Worm (Caenorhabditis elegans) whole organism, mixed stage, embryonic: ENCODE results near the gene R08A2.7.
"Not testable (repeated sequence)": the region's sequence is repeated elsewhere in the genome, so short reads cannot be mapped to it uniquely, and the experiment has no call there.

Experiments used
- M03D4.4 ChIP-seq: sonication (generic microtip); optimal IDR thresholded peaks from 2 replicates; lab custom pipeline; 2017; ENCODE audit warnings: mild to moderate bottlenecking, missing genetic modification characterization, missing compliant biosample characterization
- bed-3 ChIP-seq: fragments of 200-800 bp; sonication (Bioruptor generic); optimal IDR thresholded peaks from 3 replicates; lab custom pipeline; 2018; ENCODE audit warnings: mild to moderate bottlenecking, missing genetic modification characterization, moderate library complexity, missing compliant biosample characterization
- blmp-1 ChIP-seq: fragments of 150-350 bp; optimal IDR thresholded peaks from 2 replicates; lab custom pipeline; 2014; ENCODE audit warnings: missing biosample characterization, missing genetic modification characterization
- ceh-39 ChIP-seq: fragments of 150-350 bp; optimal IDR thresholded peaks from 2 replicates; lab custom pipeline; 2014; ENCODE audit warnings: missing biosample characterization, missing genetic modification characterization
- ceh-43 ChIP-seq: fragments of 200-800 bp; sonication (Bioruptor generic); optimal IDR thresholded peaks from 2 replicates; lab custom pipeline; 2018; ENCODE audit warnings: mild to moderate bottlenecking, missing genetic modification characterization, moderate library complexity, missing compliant biosample characterization
- ceh-83 ChIP-seq: fragments of 200-800 bp; sonication (Bioruptor generic); optimal IDR thresholded peaks from 2 replicates; lab custom pipeline; 2018; ENCODE audit warnings: mild to moderate bottlenecking, missing genetic modification characterization, missing compliant biosample characterization
- ces-1 ChIP-seq: fragments of 150-350 bp; optimal IDR thresholded peaks from 2 replicates; lab custom pipeline; 2014; ENCODE audit warnings: missing biosample characterization, missing genetic modification reagents, missing genetic modification characterization
- cnd-1 ChIP-seq: fragments of 200-800 bp; sonication (Bioruptor generic); optimal IDR thresholded peaks from 2 replicates; lab custom pipeline; 2018; ENCODE audit warnings: mild to moderate bottlenecking, missing genetic modification characterization, missing compliant biosample characterization
- drap-1 ChIP-seq: fragments of 200-800 bp; sonication (Bioruptor generic); optimal IDR thresholded peaks from 3 replicates; lab custom pipeline; 2018; ENCODE audit warnings: mild to moderate bottlenecking, missing genetic modification characterization, missing compliant biosample characterization
- elt-1 ChIP-seq: sonication (generic microtip); optimal IDR thresholded peaks from 2 replicates; lab custom pipeline; 2017; ENCODE audit warnings: missing genetic modification characterization, mild to moderate bottlenecking, missing compliant biosample characterization, antibody characterized with exemption, moderate library complexity, borderline replicate concordance; ENCODE audit not compliant: insufficient read depth
- elt-3 ChIP-seq: fragments of 150-350 bp; optimal IDR thresholded peaks from 2 replicates; lab custom pipeline; 2014; ENCODE audit warnings: missing biosample characterization, missing genetic modification characterization
- flh-1 ChIP-seq: fragments of 200-800 bp; sonication (Bioruptor generic); optimal IDR thresholded peaks from 2 replicates; lab custom pipeline; 2018; ENCODE audit warnings: mild to moderate bottlenecking, missing genetic modification characterization, moderate library complexity, missing compliant biosample characterization
- ham-2 ChIP-seq: fragments of 200-800 bp; sonication (Bioruptor generic); optimal IDR thresholded peaks from 2 replicates; lab custom pipeline; 2018; ENCODE audit warnings: mild to moderate bottlenecking, missing genetic modification characterization, missing compliant biosample characterization
- hlh-1 ChIP-seq: fragments of 150-350 bp; optimal IDR thresholded peaks from 2 replicates; lab custom pipeline; 2014; ENCODE audit warnings: missing biosample characterization, missing genetic modification reagents, missing genetic modification characterization
- lin-13 ChIP-seq: fragments of 150-350 bp; optimal IDR thresholded peaks from 2 replicates; lab custom pipeline; 2014; ENCODE audit warnings: missing biosample characterization, missing genetic modification characterization
- lsy-2 ChIP-seq: fragments of 150-350 bp; optimal IDR thresholded peaks from 2 replicates; lab custom pipeline; 2014; ENCODE audit warnings: missing biosample characterization, missing genetic modification characterization
- mab-5 ChIP-seq: fragments of 150-350 bp; optimal IDR thresholded peaks from 2 replicates; lab custom pipeline; 2014; ENCODE audit warnings: missing biosample characterization, missing genetic modification characterization
- mls-2 ChIP-seq: sonication (generic microtip); optimal IDR thresholded peaks from 2 replicates; lab custom pipeline; 2016; ENCODE audit warnings: mild to moderate bottlenecking, missing genetic modification characterization, moderate library complexity, missing compliant biosample characterization
- nhr-12 ChIP-seq: fragments of 150-350 bp; optimal IDR thresholded peaks from 2 replicates; lab custom pipeline; 2014; ENCODE audit warnings: missing biosample characterization, missing genetic modification characterization
- nhr-2 ChIP-seq: fragments of 150-350 bp; optimal IDR thresholded peaks from 2 replicates; lab custom pipeline; 2014; ENCODE audit warnings: missing biosample characterization, missing genetic modification characterization
- nhr-28 ChIP-seq: fragments of 150-350 bp; optimal IDR thresholded peaks from 2 replicates; lab custom pipeline; 2014; ENCODE audit warnings: missing biosample characterization, missing genetic modification characterization
- sem-2 ChIP-seq: fragments of 200-800 bp; sonication (Bioruptor generic); optimal IDR thresholded peaks from 2 replicates; lab custom pipeline; 2018; ENCODE audit warnings: mild to moderate bottlenecking, missing genetic modification characterization, missing compliant biosample characterization
- snpc-4 ChIP-seq: fragments of 150-350 bp; optimal IDR thresholded peaks from 2 replicates; lab custom pipeline; 2014; ENCODE audit warnings: missing biosample characterization, missing genetic modification characterization
- sptf-1 ChIP-seq: sonication (generic microtip); optimal IDR thresholded peaks from 2 replicates; lab custom pipeline; 2017; ENCODE audit warnings: mild to moderate bottlenecking, missing genetic modification characterization, moderate library complexity, missing compliant biosample characterization
- tbx-8 ChIP-seq: fragments of 200-800 bp; sonication (Bioruptor generic); optimal IDR thresholded peaks from 2 replicates; lab custom pipeline; 2018; ENCODE audit warnings: mild to moderate bottlenecking, missing genetic modification characterization, moderate library complexity, missing compliant biosample characterization
- unc-120 ChIP-seq: sonication (generic microtip); optimal IDR thresholded peaks from 2 replicates; lab custom pipeline; 2017; ENCODE audit warnings: missing genetic modification characterization, missing compliant biosample characterization; ENCODE audit not compliant: poor library complexity, severe bottlenecking
- unc-39 ChIP-seq: fragments of 150-350 bp; optimal IDR thresholded peaks from 2 replicates; lab custom pipeline; 2014; ENCODE audit warnings: missing biosample characterization, missing genetic modification characterization
- unc-62 ChIP-seq: fragments of 150-350 bp; optimal IDR thresholded peaks from 2 replicates; lab custom pipeline; 2014; ENCODE audit warnings: missing biosample characterization, missing genetic modification reagents, missing genetic modification characterization
- zip-8 ChIP-seq: fragments of 150-350 bp; optimal IDR thresholded peaks from 2 replicates; lab custom pipeline; 2014; ENCODE audit warnings: missing biosample characterization, missing genetic modification characterization
- ztf-11 ChIP-seq: fragments of 150-350 bp; optimal IDR thresholded peaks from 2 replicates; lab custom pipeline; 2014; ENCODE audit warnings: missing biosample characterization, missing genetic modification characterization

R08A2.7 gene

ce11 chrV:14750357-14750756 lies 27.2 kb downstream of the R08A2.7 start, which contains the start of gene nspa-10:
Gene nspa-10 (minus strand): TSS chrV:14750457.
- not testable (repeated sequence) for TF ChIP-seq ceh-83 (GFP tag; lab: Kevin White, UChicago); hlh-1; blmp-1

- TF ChIP-seq ceh-39 (tag; lab: Kevin White, UChicago) = no peak
- no peak for TF ChIP-seq ztf-11 (tag; lab: Kevin White, UChicago)
- TF ChIP-seq M03D4.4 (tag; lab: Kevin White, UChicago) = no peak
- TF ChIP-seq lin-13 (tag; lab: Kevin White, UChicago) = no peak
- no peak for TF ChIP-seq unc-39 (tag; lab: Kevin White, UChicago)
- no peak for TF ChIP-seq tbx-8 (GFP tag; lab: Kevin White, UChicago)
- TF ChIP-seq nhr-12 (tag; lab: Kevin White, UChicago) = no peak
- no peak for TF ChIP-seq ces-1 (GFP tag; lab: Kevin White, UChicago)
- TF ChIP-seq nhr-2 (tag; lab: Kevin White, UChicago) = no peak
- no peak for TF ChIP-seq flh-1 (GFP tag; lab: Kevin White, UChicago)
- TF ChIP-seq elt-3 (tag; lab: Kevin White, UChicago) = no peak
- TF ChIP-seq sptf-1 (tag; lab: Kevin White, UChicago) = no peak
- TF ChIP-seq lsy-2 = no peak
- TF ChIP-seq zip-8 = no peak
- no peak for TF ChIP-seq blmp-1
- no peak for TF ChIP-seq unc-120 (tag; lab: Kevin White, UChicago)
- no peak for TF ChIP-seq elt-1 (tag; lab: Kevin White, UChicago)
- TF ChIP-seq unc-62 (GFP tag; lab: Kevin White, UChicago) = no peak
- no peak for TF ChIP-seq mls-2 (tag; lab: Kevin White, UChicago)
Observed at ce11 chrV:14762563-14762962, 39.4 kb downstream of the R08A2.7 start.

ce11 chrV:14763582-14763981 lies 40.5 kb downstream of the R08A2.7 start:
- no peak for TF ChIP-seq sptf-1 (tag; lab: Kevin White, UChicago)
- no peak for TF ChIP-seq M03D4.4 (tag; lab: Kevin White, UChicago)
- no peak for TF ChIP-seq ham-2 (GFP tag; lab: Kevin White, UChicago)
- no peak for TF ChIP-seq bed-3
- no peak for TF ChIP-seq nhr-2 (tag; lab: Kevin White, UChicago)
- no peak for TF ChIP-seq tbx-8 (GFP tag; lab: Kevin White, UChicago)
- TF ChIP-seq blmp-1 = no peak
- TF ChIP-seq sem-2 (GFP tag; lab: Kevin White, UChicago) = no peak
- no peak for TF ChIP-seq zip-8
- no peak for TF ChIP-seq nhr-28 (tag; lab: Kevin White, UChicago)
- TF ChIP-seq drap-1 (GFP tag; lab: Kevin White, UChicago) = no peak
- no peak for TF ChIP-seq hlh-1
- TF ChIP-seq unc-39 (tag; lab: Kevin White, UChicago) = no peak
- no peak for TF ChIP-seq snpc-4 (tag; lab: Kevin White, UChicago)
- TF ChIP-seq ceh-83 (GFP tag; lab: Kevin White, UChicago) = no peak
- TF ChIP-seq ceh-43 (GFP tag; lab: Kevin White, UChicago) = no peak
- TF ChIP-seq elt-1 (tag; lab: Kevin White, UChicago) = no peak
- TF ChIP-seq mab-5 (tag; lab: Kevin White, UChicago) = no peak
- no peak for TF ChIP-seq flh-1 (GFP tag; lab: Kevin White, UChicago)
- TF ChIP-seq unc-62 (GFP tag; lab: Kevin White, UChicago) = no peak

- TF ChIP-seq nhr-28 (tag; lab: Kevin White, UChicago) (no peak), nhr-2 (tag; lab: Kevin White, UChicago) (no peak), blmp-1 (no peak), elt-3 (tag; lab: Kevin White, UChicago) (no peak), nhr-12 (tag; lab: Kevin White, UChicago) (no peak), cnd-1 (tag; lab: Kevin White, UChicago) (no peak), mls-2 (tag; lab: Kevin White, UChicago) (no peak)
Observed at ce11 chrV:14773048-14773447, 49.9 kb downstream of the R08A2.7 start, which contains the start of gene haf-7. Gene haf-7 (plus strand): TSS chrV:14773258.
